Worm (Caenorhabditis elegans) whole organism, L1 larva: Measurements from ENCODE around the gene F54C9.3.

Experiments
- C04F5.9 ChIP-seq: sonication (generic microtip); optimal IDR thresholded peaks from 2 replicates; lab custom pipeline; 2016; ENCODE audit warnings: missing genetic modification characterization, missing compliant biosample characterization
- C16A3.4 ChIP-seq: fragments of 150-350 bp; optimal IDR thresholded peaks from 2 replicates; lab custom pipeline; 2014; ENCODE audit warnings: missing biosample characterization, missing genetic modification characterization
- F16B12.6 ChIP-seq: fragments of 150-350 bp; optimal IDR thresholded peaks from 2 replicates; lab custom pipeline; 2014; ENCODE audit warnings: missing biosample characterization, missing genetic modification characterization
- Y116A8C.19 ChIP-seq: sonication (generic microtip); optimal IDR thresholded peaks from 2 replicates; lab custom pipeline; 2016; ENCODE audit warnings: missing compliant biosample characterization, missing genetic modification characterization, borderline replicate concordance
- alr-1 ChIP-seq: fragments of 200-800 bp; sonication (Bioruptor generic); optimal IDR thresholded peaks from 2 replicates; lab custom pipeline; 2018; ENCODE audit warnings: borderline replicate concordance, mild to moderate bottlenecking, missing genetic modification characterization, missing compliant biosample characterization
- blmp-1 ChIP-seq: fragments of 150-350 bp; optimal IDR thresholded peaks from 2 replicates; lab custom pipeline; 2014; ENCODE audit warnings: missing biosample characterization, missing genetic modification characterization
- ceh-63 ChIP-seq: fragments of 200-800 bp; sonication (Bioruptor generic); optimal IDR thresholded peaks from 2 replicates; lab custom pipeline; 2018; ENCODE audit warnings: mild to moderate bottlenecking, missing genetic modification characterization, missing compliant biosample characterization
- ceh-8 ChIP-seq: fragments of 200-800 bp; sonication (Bioruptor generic); optimal IDR thresholded peaks from 2 replicates; lab custom pipeline; 2018; ENCODE audit warnings: mild to moderate bottlenecking, missing genetic modification characterization, moderate library complexity, missing compliant biosample characterization
- ceh-82 ChIP-seq, 3 experiments: fragments of 150-350 bp in 1 of 3; sonication (generic microtip) in 2 of 3; optimal IDR thresholded peaks; 2 replicates each; lab custom pipeline; 2014 to 2017; ENCODE audit warnings: missing biosample characterization in 3 of 3, missing genetic modification characterization in 3 of 3
- ceh-90 ChIP-seq: sonication (generic microtip); optimal IDR thresholded peaks from 2 replicates; lab custom pipeline; 2016; ENCODE audit warnings: missing genetic modification characterization, missing compliant biosample characterization
- ces-1 ChIP-seq: fragments of 150-350 bp; optimal IDR thresholded peaks from 2 replicates; lab custom pipeline; 2014; ENCODE audit warnings: missing biosample characterization, missing genetic modification reagents, missing genetic modification characterization
- dpl-1 ChIP-seq, 3 experiments: fragments of 150-350 bp in 2 of 3; sonication (generic microtip) in 1 of 3; optimal IDR thresholded peaks; 2 replicates each; lab custom pipeline; 2014 to 2017; ENCODE audit warnings: missing biosample characterization in 3 of 3, missing genetic modification characterization in 3 of 3, missing genetic modification reagents in 3 of 3
- efl-1 ChIP-seq, 4 experiments: fragments of 150-350 bp; optimal IDR thresholded peaks in 3 of 4; peaks in 1 of 4; 1 replicate in 1 of 4; 2 replicates in 3 of 4; lab custom pipeline; 2014; ENCODE audit warnings: missing biosample characterization in 2 of 4, missing genetic modification characterization in 2 of 4, missing genetic modification reagents in 2 of 4
- efl-3 ChIP-seq: fragments of 200-800 bp; sonication (Bioruptor generic); optimal IDR thresholded peaks from 2 replicates; lab custom pipeline; 2018; ENCODE audit warnings: mild to moderate bottlenecking, missing genetic modification characterization, missing compliant biosample characterization
- egl-13 ChIP-seq: sonication (generic microtip); optimal IDR thresholded peaks from 2 replicates; lab custom pipeline; 2016; ENCODE audit warnings: missing genotype, missing genetic modification reagents, missing genetic modification characterization, missing compliant biosample characterization
- elt-2 ChIP-seq: sonication (generic microtip); optimal IDR thresholded peaks from 2 replicates; lab custom pipeline; 2016; ENCODE audit warnings: missing genetic modification characterization, mild to moderate bottlenecking, inconsistent platforms, missing compliant biosample characterization, missing genetic modification reagents
- elt-3 ChIP-seq, 6 experiments: fragments of 150-350 bp in 1 of 6; sonication (generic microtip); optimal IDR thresholded peaks; 2 replicates each; lab custom pipeline; 2017 to 2018; ENCODE audit warnings: missing biosample characterization in 6 of 6, missing genetic modification characterization in 6 of 6, inconsistent platforms in 1 of 6
- fkh-4 ChIP-seq: sonication (generic microtip); optimal IDR thresholded peaks from 2 replicates; lab custom pipeline; 2016; ENCODE audit warnings: missing compliant biosample characterization, missing genetic modification characterization, borderline replicate concordance
- fkh-8 ChIP-seq: sonication (generic microtip); optimal IDR thresholded peaks from 2 replicates; lab custom pipeline; 2016; ENCODE audit warnings: mild to moderate bottlenecking, missing genetic modification characterization, missing compliant biosample characterization
- fos-1 ChIP-seq: fragments of 150-350 bp; optimal IDR thresholded peaks from 2 replicates; lab custom pipeline; 2014; ENCODE audit warnings: missing biosample characterization, missing genetic modification characterization
- hpl-2 ChIP-seq: fragments of 150-350 bp; optimal IDR thresholded peaks from 2 replicates; lab custom pipeline; 2014; ENCODE audit warnings: missing biosample characterization, missing genetic modification reagents, missing genetic modification characterization
- isw-1 ChIP-seq: fragments of 200-800 bp; sonication (Bioruptor generic); IDR thresholded peaks from 2 replicates; pipeline ENCODE4 v1.3.6; 2022; ENCODE audit warnings: missing genetic modification characterization, missing compliant biosample characterization
- jun-1 ChIP-seq: fragments of 150-350 bp; optimal IDR thresholded peaks from 2 replicates; lab custom pipeline; 2014; ENCODE audit warnings: missing biosample characterization, missing genetic modification reagents, missing genetic modification characterization
- lin-13 ChIP-seq: fragments of 150-350 bp; optimal IDR thresholded peaks from 2 replicates; lab custom pipeline; 2014; ENCODE audit warnings: missing biosample characterization, missing genetic modification reagents, missing genetic modification characterization
- lin-14 ChIP-seq: fragments of 200-800 bp; sonication (Bioruptor generic); optimal IDR thresholded peaks from 2 replicates; lab custom pipeline; 2018; ENCODE audit warnings: mild to moderate bottlenecking, missing genetic modification characterization, moderate library complexity, missing compliant biosample characterization
- lin-39 ChIP-seq: fragments of 150-350 bp; optimal IDR thresholded peaks from 2 replicates; lab custom pipeline; 2014; ENCODE audit warnings: missing biosample characterization, missing genetic modification reagents, missing genetic modification characterization
- lsy-2 ChIP-seq, 2 experiments: fragments of 150-350 bp; optimal IDR thresholded peaks; 2 replicates each; lab custom pipeline; 2014; ENCODE audit warnings: missing biosample characterization in 2 of 2, missing genetic modification characterization in 2 of 2
- mab-9 ChIP-seq: fragments of 200-800 bp; sonication (Bioruptor generic); IDR thresholded peaks from 2 replicates; pipeline ENCODE4 v1.3.6; 2022; ENCODE audit warnings: missing genetic modification reagents, missing genetic modification characterization, missing compliant biosample characterization
- mdl-1 ChIP-seq, 2 experiments: fragments of 150-350 bp; optimal IDR thresholded peaks; 2 replicates each; lab custom pipeline; 2014 to 2017; ENCODE audit warnings: missing biosample characterization in 2 of 2, missing genetic modification characterization in 2 of 2, inconsistent platforms in 1 of 2
- mef-2 ChIP-seq: fragments of 150-350 bp; optimal IDR thresholded peaks from 2 replicates; lab custom pipeline; 2014; ENCODE audit warnings: missing biosample characterization, missing genetic modification characterization
- mep-1 ChIP-seq: fragments of 150-350 bp; optimal IDR thresholded peaks from 2 replicates; lab custom pipeline; 2014; ENCODE audit warnings: missing biosample characterization, missing genetic modification characterization
- nhr-11 ChIP-seq: fragments of 150-350 bp; optimal IDR thresholded peaks from 2 replicates; lab custom pipeline; 2014; ENCODE audit warnings: missing biosample characterization, missing genetic modification characterization
- nhr-12 ChIP-seq: sonication (generic microtip); optimal IDR thresholded peaks from 2 replicates; lab custom pipeline; 2017; ENCODE audit warnings: missing biosample characterization, missing genetic modification characterization
- nhr-237 ChIP-seq: fragments of 150-350 bp; optimal IDR thresholded peaks from 2 replicates; lab custom pipeline; 2014; ENCODE audit warnings: missing biosample characterization, missing genetic modification characterization
- nhr-47 ChIP-seq: sonication (generic microtip); optimal IDR thresholded peaks from 2 replicates; lab custom pipeline; 2016; ENCODE audit warnings: mild to moderate bottlenecking, missing genetic modification characterization, moderate library complexity, missing compliant biosample characterization
- nhr-71 ChIP-seq: sonication (generic microtip); optimal IDR thresholded peaks from 2 replicates; lab custom pipeline; 2016; ENCODE audit warnings: mild to moderate bottlenecking, missing genetic modification characterization, moderate library complexity, missing compliant biosample characterization
- nhr-77 ChIP-seq: fragments of 150-350 bp; optimal IDR thresholded peaks from 2 replicates; lab custom pipeline; 2014; ENCODE audit warnings: missing biosample characterization, missing genetic modification characterization
- nhr-84 ChIP-seq: sonication (generic microtip); optimal IDR thresholded peaks from 2 replicates; lab custom pipeline; 2017; ENCODE audit warnings: missing biosample characterization, missing genetic modification characterization
- nhr-85 ChIP-seq: sonication (generic microtip); peaks from one replicate; lab custom pipeline; 2016; ENCODE audit warnings: missing genetic modification characterization, inconsistent platforms, missing compliant biosample characterization
- rnt-1 ChIP-seq: sonication (generic microtip); optimal IDR thresholded peaks from 2 replicates; lab custom pipeline; 2016; ENCODE audit warnings: mild to moderate bottlenecking, missing genetic modification characterization, moderate library complexity, missing compliant biosample characterization
- snpc-4 ChIP-seq: fragments of 150-350 bp; optimal IDR thresholded peaks from 2 replicates; lab custom pipeline; 2014; ENCODE audit warnings: missing biosample characterization, missing genetic modification characterization
- snu-23 ChIP-seq: sonication (generic microtip); optimal IDR thresholded peaks from 2 replicates; lab custom pipeline; 2016; ENCODE audit warnings: missing genetic modification characterization, missing compliant biosample characterization
- sup-37 ChIP-seq: fragments of 200-800 bp; sonication (Bioruptor generic); optimal IDR thresholded peaks from 2 replicates; lab custom pipeline; 2018; ENCODE audit warnings: mild to moderate bottlenecking, missing genetic modification characterization, missing compliant biosample characterization
- swsn-7 ChIP-seq: sonication (generic microtip); optimal IDR thresholded peaks from 2 replicates; lab custom pipeline; 2016; ENCODE audit warnings: missing genetic modification characterization, missing compliant biosample characterization
- unc-62 ChIP-seq: fragments of 150-350 bp; optimal IDR thresholded peaks from 2 replicates; lab custom pipeline; 2014; ENCODE audit warnings: missing biosample characterization, missing genetic modification reagents, missing genetic modification characterization
- zip-4 ChIP-seq: fragments of 200-800 bp; sonication (Bioruptor generic); optimal IDR thresholded peaks from 2 replicates; lab custom pipeline; 2018; ENCODE audit warnings: mild to moderate bottlenecking, missing genetic modification characterization, moderate library complexity, missing compliant biosample characterization
- ztf-11 ChIP-seq, 2 experiments: sonication (generic microtip); optimal IDR thresholded peaks; 2 replicates each; lab custom pipeline; 2016 to 2017; ENCODE audit warnings: missing genetic modification characterization in 2 of 2, missing biosample characterization in 1 of 2, missing compliant biosample characterization in 1 of 2

The F54C9.3 gene

ce11 chrII:8532015-8532414 lies 34.6 kb downstream of the F54C9.3 start:
- no peak for TF ChIP-seq efl-3 (GFP tag; lab: Kevin White, UChicago)
- TF ChIP-seq ceh-90 (tag; lab: Kevin White, UChicago): no peak
- no peak for TF ChIP-seq sup-37
- no peak for TF ChIP-seq mef-2 (tag; lab: Kevin White, UChicago)
- TF ChIP-seq nhr-85 (tag; lab: Kevin White, UChicago): peak; percentile 8
- TF ChIP-seq alr-1: no peak
- no peak for TF ChIP-seq lin-13
- no peak for TF ChIP-seq snpc-4 (tag; lab: Kevin White, UChicago)
- no peak for TF ChIP-seq efl-1 (optimal IDR thresholded peaks at IDR 0.05; lab: Kevin White, UChicago)
- TF ChIP-seq efl-1 (GFP tag; optimal IDR thresholded peaks at IDR 0.05 in 1 of 2; lab: Kevin White, UChicago): peak in 1 of 2 experiments; percentile 31
- peak; percentile 6 for TF ChIP-seq rnt-1 (tag; lab: Kevin White, UChicago)
- TF ChIP-seq lin-39 (tag; lab: Kevin White, UChicago): no peak
- no peak for TF ChIP-seq dpl-1 (GFP tag; optimal IDR thresholded peaks at IDR 0.05; lab: Kevin White, UChicago)
- TF ChIP-seq snu-23 (GFP tag; lab: Kevin White, UChicago): peak; percentile 11
- TF ChIP-seq fos-1 (tag; lab: Kevin White, UChicago): no peak
- TF ChIP-seq mab-9 (GFP tag; lab: Robert Waterston, UW): no peak
- TF ChIP-seq ceh-63 (GFP tag; lab: Kevin White, UChicago): no peak
- no peak for TF ChIP-seq ceh-82 (tag; optimal IDR thresholded peaks at IDR 0.05; lab: Kevin White, UChicago)
- TF ChIP-seq zip-4 (GFP tag; lab: Kevin White, UChicago): no peak
- TF ChIP-seq ceh-8 (GFP tag; lab: Kevin White, UChicago): no peak
- no peak for TF ChIP-seq egl-13 (tag; lab: Kevin White, UChicago)
- TF ChIP-seq blmp-1 (tag; lab: Kevin White, UChicago): peak; percentile 98
- TF ChIP-seq lsy-2 (tag; optimal IDR thresholded peaks at IDR 0.05; lab: Kevin White, UChicago): no peak
- TF ChIP-seq C04F5.9 (tag; lab: Kevin White, UChicago): no peak
- TF ChIP-seq nhr-71: no peak
- no peak for TF ChIP-seq fkh-8 (tag; lab: Kevin White, UChicago)

ce11 chrII:8531181-8531759 lies 35.4 kb downstream of the F54C9.3 start, which contains the start of gene gldi-7:
TSS of gene gldi-7 (minus strand) at chrII:8531222.
- TF ChIP-seq elt-3 (tag; optimal IDR thresholded peaks at IDR 0.05; lab: Kevin White, UChicago) (no peak), fkh-4 (no peak), elt-2 (tag; lab: Kevin White, UChicago) (no peak), blmp-1 (tag; lab: Kevin White, UChicago) (peak; percentile 11), C16A3.4 (tag; lab: Kevin White, UChicago) (no peak), efl-1 (optimal IDR thresholded peaks at IDR 0.05; lab: Kevin White, UChicago) (no peak), efl-1 (GFP tag; optimal IDR thresholded peaks at IDR 0.05 in 1 of 2; lab: Kevin White, UChicago) (peak in 1 of 2 experiments; percentile 54), ces-1 (GFP tag; lab: Kevin White, UChicago) (no peak)

- TF ChIP-seq isw-1 (GFP tag; lab: Robert Waterston, UW): no peak
- no peak for TF ChIP-seq fkh-8 (tag; lab: Kevin White, UChicago)
- TF ChIP-seq sup-37: no peak
- no peak for TF ChIP-seq jun-1 (tag; lab: Kevin White, UChicago)
- TF ChIP-seq ztf-11 (tag; optimal IDR thresholded peaks at IDR 0.05; lab: Kevin White, UChicago): no peak
- TF ChIP-seq C04F5.9 (tag; lab: Kevin White, UChicago): no peak
- peak; percentile 60 for TF ChIP-seq nhr-85 (tag; lab: Kevin White, UChicago)
- no peak for TF ChIP-seq swsn-7
- TF ChIP-seq nhr-11 (tag; lab: Kevin White, UChicago): no peak
- no peak for TF ChIP-seq nhr-84 (tag; lab: Kevin White, UChicago)
- TF ChIP-seq nhr-237: no peak
- TF ChIP-seq elt-3 (tag; optimal IDR thresholded peaks at IDR 0.05; lab: Kevin White, UChicago): peak in 1 of 6 experiments; percentile 29
- no peak for TF ChIP-seq fos-1 (tag; lab: Kevin White, UChicago)
- peak; percentile 9 for TF ChIP-seq mep-1 (tag; lab: Kevin White, UChicago)
- no peak for TF ChIP-seq nhr-77 (tag; lab: Kevin White, UChicago)
- no peak for TF ChIP-seq nhr-47 (tag; lab: Kevin White, UChicago)
- no peak for TF ChIP-seq F16B12.6
- TF ChIP-seq ceh-90 (tag; lab: Kevin White, UChicago): no peak
- TF ChIP-seq snu-23 (GFP tag; lab: Kevin White, UChicago): peak; percentile 13
- TF ChIP-seq unc-62 (GFP tag; lab: Kevin White, UChicago): no peak
- peak; percentile 2 for TF ChIP-seq lin-14 (GFP tag; lab: Kevin White, UChicago)
- TF ChIP-seq mdl-1 (tag; optimal IDR thresholded peaks at IDR 0.05; lab: Kevin White, UChicago): no peak
- no peak for TF ChIP-seq hpl-2
- TF ChIP-seq Y116A8C.19 (tag; lab: Kevin White, UChicago): no peak
- no peak for TF ChIP-seq nhr-12 (tag; lab: Kevin White, UChicago)
These were observed 37.4 kb downstream of the F54C9.3 start for ce11 chrII:8529176-8529698.
